Worm (Caenorhabditis elegans): ENCODE measurements around the gene Y26G10.1.

- TF ChIP-seq R02D3.7 (tag; optimal IDR thresholded peaks at IDR 0.05) (no peak), ama-1 (optimal IDR thresholded peaks at IDR 0.05) (no peak), nhr-12 (tag; optimal IDR thresholded peaks at IDR 0.05) (no peak), lin-39 (tag; optimal IDR thresholded peaks at IDR 0.05) (no peak), nhr-11 (tag; optimal IDR thresholded peaks at IDR 0.05) (no peak), lsy-2 (tag; optimal IDR thresholded peaks at IDR 0.05) (no peak), nhr-6 (tag; optimal IDR thresholded peaks at IDR 0.05) (no peak)
These were observed 19.1 kb downstream of the Y26G10.1 start, which contains the start of gene str-92 for ce11 chrV:17676553-17676952.
